Fruit fly (Drosophila melanogaster) whole organism, embryonic: ENCODE measurements around the gene CG33523.

Source experiments
- Bgb ChIP-seq: fragments of 200-800 bp; sonication (Bioruptor generic); IDR thresholded peaks from 2 replicates; pipeline ENCODE4 v1.3.6; 2022; ENCODE audit warnings: missing biosample characterization, missing genetic modification characterization; ENCODE audit not compliant: partially characterized antibody
- Blimp-1 ChIP-seq: fragments of 200-800 bp; sonication (Bioruptor generic); optimal IDR thresholded peaks from 3 replicates; lab custom pipeline; 2018; ENCODE audit warnings: missing biosample characterization, missing genetic modification characterization, mild to moderate bottlenecking, moderate library complexity, missing genetic modification reagents
- CG11695 ChIP-seq: fragments of 200-800 bp; sonication (Bioruptor generic); IDR thresholded peaks from 3 replicates; pipeline ENCODE4 v1.3.6; 2022; ENCODE audit warnings: missing biosample characterization, missing genetic modification characterization
- CG13287 ChIP-seq: fragments of 200-800 bp; sonication (Bioruptor generic); IDR thresholded peaks from 2 replicates; pipeline ENCODE4 v1.3.6; 2022; ENCODE audit warnings: missing biosample characterization, missing genetic modification characterization; ENCODE audit not compliant: partially characterized antibody
- CG14710 ChIP-seq: fragments of 200-800 bp; sonication (Bioruptor generic); optimal IDR thresholded peaks from 3 replicates; lab custom pipeline; 2019; ENCODE audit warnings: missing biosample characterization, mild to moderate bottlenecking, missing genetic modification characterization, moderate library complexity
- CG1529 ChIP-seq: fragments of 200-800 bp; sonication (Bioruptor generic); optimal IDR thresholded peaks from 3 replicates; lab custom pipeline; 2018; ENCODE audit warnings: missing biosample characterization, missing genetic modification characterization
- CG15514 ChIP-seq: fragments of 200-800 bp; sonication (Bioruptor generic); optimal IDR thresholded peaks from 3 replicates; lab custom pipeline; 2017; ENCODE audit warnings: missing biosample characterization, missing genetic modification characterization, mild to moderate bottlenecking, moderate library complexity, missing genetic modification reagents
- CG18476 ChIP-seq: fragments of 200-800 bp; sonication (Bioruptor generic); optimal IDR thresholded peaks from 2 replicates; lab custom pipeline; 2016; ENCODE audit warnings: missing biosample characterization, mild to moderate bottlenecking, missing genetic modification characterization
- CG2116 ChIP-seq: fragments of 200-800 bp; sonication (Bioruptor generic); optimal IDR thresholded peaks from 3 replicates; lab custom pipeline; 2018; ENCODE audit warnings: missing biosample characterization, mild to moderate bottlenecking, missing genetic modification characterization
- CG2712 ChIP-seq: fragments of 200-800 bp; optimal IDR thresholded peaks from 3 replicates; lab custom pipeline; 2019; ENCODE audit warnings: missing biosample characterization, mild to moderate bottlenecking, missing genetic modification characterization, moderate library complexity
- CG3281 ChIP-seq: fragments of 200-800 bp; sonication (Bioruptor generic); optimal IDR thresholded peaks from 3 replicates; lab custom pipeline; 2017; ENCODE audit warnings: missing biosample characterization, mild to moderate bottlenecking, missing genetic modification characterization
- CG33213 ChIP-seq: fragments of 200-800 bp; sonication (Bioruptor generic); optimal IDR thresholded peaks from 3 replicates; lab custom pipeline; 2016; ENCODE audit warnings: missing biosample characterization, missing genetic modification characterization
- CG4617 ChIP-seq: fragments of 200-800 bp; sonication (Bioruptor generic); optimal IDR thresholded peaks from 3 replicates; lab custom pipeline; 2016; ENCODE audit warnings: missing biosample characterization, missing genetic modification characterization, borderline replicate concordance
- CG6791 ChIP-seq: fragments of 200-800 bp; sonication (Bioruptor generic); IDR thresholded peaks from 3 replicates; pipeline ENCODE4 v1.3.6; 2022; ENCODE audit warnings: missing biosample characterization, missing genetic modification characterization; ENCODE audit not compliant: partially characterized antibody
- CG7928 ChIP-seq: fragments of 200-800 bp; sonication (Bioruptor generic); optimal IDR thresholded peaks from 2 replicates; lab custom pipeline; 2017; ENCODE audit warnings: missing biosample characterization, mild to moderate bottlenecking, missing genetic modification characterization
- CG9797 ChIP-seq: fragments of 200-800 bp; sonication (Bioruptor generic); optimal IDR thresholded peaks from 3 replicates; lab custom pipeline; 2018; ENCODE audit warnings: missing biosample characterization, mild to moderate bottlenecking, missing genetic modification characterization
- Dll ChIP-seq: fragments of 200-800 bp; sonication (Bioruptor generic); IDR thresholded peaks from 4 replicates; pipeline ENCODE4 v1.3.6; 2022; ENCODE audit warnings: missing biosample characterization, missing genetic modification characterization; ENCODE audit not compliant: partially characterized antibody
- Dp ChIP-seq: fragments of 200-800 bp; sonication (Bioruptor generic); optimal IDR thresholded peaks from 2 replicates; lab custom pipeline; 2018; ENCODE audit warnings: missing biosample characterization, mild to moderate bottlenecking, missing genetic modification characterization, moderate library complexity
- E2f1 ChIP-seq: fragments of 200-800 bp; sonication (Bioruptor generic); IDR thresholded peaks from 2 replicates; pipeline ENCODE4 v1.3.6; 2022; ENCODE audit warnings: missing biosample characterization, missing genetic modification characterization
- Elba2 ChIP-seq: fragments of 200-800 bp; sonication (Bioruptor generic); optimal IDR thresholded peaks from 3 replicates; lab custom pipeline; 2016; ENCODE audit warnings: missing biosample characterization, missing genetic modification characterization
- H15 ChIP-seq: fragments of 200-800 bp; sonication (Bioruptor generic); IDR thresholded peaks from 3 replicates; pipeline ENCODE4 v1.3.6; 2022; ENCODE audit warnings: missing biosample characterization, missing genetic modification characterization
- Hmr ChIP-seq: fragments of 200-800 bp; sonication (Bioruptor generic); optimal IDR thresholded peaks from 3 replicates; lab custom pipeline; 2017; ENCODE audit warnings: mild to moderate bottlenecking, missing biosample characterization, missing genetic modification reagents, missing genetic modification characterization
- MBD-R2 ChIP-seq: fragments of 200-800 bp; sonication (Bioruptor generic); IDR thresholded peaks from 2 replicates; pipeline ENCODE4 v1.3.6; 2022; ENCODE audit warnings: missing biosample characterization, missing genetic modification characterization
- MESR4 ChIP-seq: fragments of 200-800 bp; sonication (Bioruptor generic); optimal IDR thresholded peaks from 2 replicates; lab custom pipeline; 2018; ENCODE audit warnings: missing biosample characterization, mild to moderate bottlenecking, missing genetic modification characterization, moderate library complexity
- MTF-1 ChIP-seq: fragments of 200-800 bp; sonication (Bioruptor generic); optimal IDR thresholded peaks from 2 replicates; lab custom pipeline; 2018; ENCODE audit warnings: missing biosample characterization, mild to moderate bottlenecking, missing genetic modification characterization, borderline replicate concordance
- Med ChIP-seq: fragments of 200-800 bp; sonication (Bioruptor generic); peaks from one replicate; lab custom pipeline; 2016; ENCODE audit warnings: missing biosample characterization, missing genetic modification characterization, mild to moderate bottlenecking, inconsistent platforms, moderate library complexity
- Oaz ChIP-seq: fragments of 200-800 bp; sonication (Bioruptor generic); IDR thresholded peaks from 2 replicates; pipeline ENCODE4 v1.3.6; 2022; ENCODE audit warnings: missing biosample characterization, missing genetic modification characterization
- Oli ChIP-seq: fragments of 200-800 bp; sonication (Bioruptor generic); optimal IDR thresholded peaks from 2 replicates; lab custom pipeline; 2018; ENCODE audit warnings: missing biosample characterization, mild to moderate bottlenecking, missing genetic modification characterization, moderate library complexity
- Opbp ChIP-seq: fragments of 200-800 bp; sonication (Bioruptor generic); IDR thresholded peaks from 3 replicates; pipeline ENCODE4 v1.3.6; 2022; ENCODE audit warnings: missing biosample characterization, missing genetic modification characterization; ENCODE audit not compliant: partially characterized antibody
- Scr ChIP-seq: fragments of 200-800 bp; sonication (Bioruptor generic); IDR thresholded peaks from 2 replicates; pipeline ENCODE4 v1.3.6; 2022; ENCODE audit warnings: missing biosample characterization, missing genetic modification characterization; ENCODE audit not compliant: partially characterized antibody
- Sry-δ ChIP-seq: fragments of 200-800 bp; sonication (Bioruptor generic); optimal IDR thresholded peaks from 2 replicates; lab custom pipeline; 2016; ENCODE audit warnings: missing biosample characterization, missing genetic modification characterization
- Tbp ChIP-seq: fragments of >200 bp; optimal IDR thresholded peaks from 2 replicates; lab custom pipeline; 2018; ENCODE audit warnings: missing biosample characterization, missing genetic modification characterization
- amos ChIP-seq: fragments of 200-800 bp; sonication (Bioruptor generic); IDR thresholded peaks from 2 replicates; pipeline ENCODE4 v1.3.6; 2022; ENCODE audit warnings: missing biosample characterization, missing genetic modification characterization; ENCODE audit not compliant: partially characterized antibody
- bbx ChIP-seq: fragments of 200-800 bp; sonication (Bioruptor generic); IDR thresholded peaks from 2 replicates; pipeline ENCODE4 v1.3.6; 2022; ENCODE audit warnings: missing biosample characterization, missing genetic modification characterization; ENCODE audit not compliant: partially characterized antibody
- corto ChIP-seq: fragments of 200-800 bp; sonication (Bioruptor generic); optimal IDR thresholded peaks from 2 replicates; lab custom pipeline; 2016; ENCODE audit warnings: missing biosample characterization, mild to moderate bottlenecking, missing genetic modification characterization, moderate library complexity
- dimm ChIP-seq: fragments of 200-800 bp; sonication (Bioruptor generic); IDR thresholded peaks from 2 replicates; pipeline ENCODE4 v1.3.6; 2022; ENCODE audit warnings: missing biosample characterization, missing genetic modification characterization
- ftz-f1 ChIP-seq: fragments of 200-800 bp; sonication (Bioruptor generic); optimal IDR thresholded peaks from 2 replicates; lab custom pipeline; 2016; ENCODE audit warnings: missing biosample characterization, missing genetic modification characterization
- fu2 ChIP-seq: fragments of 200-800 bp; sonication (Bioruptor generic); optimal IDR thresholded peaks from 2 replicates; lab custom pipeline; 2016; ENCODE audit warnings: missing biosample characterization, missing genetic modification characterization
- gcm ChIP-seq: fragments of 200-800 bp; sonication (Bioruptor generic); optimal IDR thresholded peaks from 2 replicates; lab custom pipeline; 2019; ENCODE audit warnings: missing biosample characterization, mild to moderate bottlenecking, missing genetic modification characterization, moderate library complexity
- gfzf ChIP-seq: fragments of 200-800 bp; sonication (Bioruptor generic); optimal IDR thresholded peaks from 2 replicates; lab custom pipeline; 2016; ENCODE audit warnings: missing biosample characterization, mild to moderate bottlenecking, missing genetic modification characterization, moderate library complexity
- grau ChIP-seq: fragments of 200-800 bp; optimal IDR thresholded peaks from 3 replicates; lab custom pipeline; 2019; ENCODE audit warnings: missing biosample characterization, mild to moderate bottlenecking, missing genetic modification characterization, moderate library complexity
- hkb ChIP-seq, 2 experiments: fragments of 200-800 bp in 1 of 2; fragments of >200 bp in 1 of 2; sonication (Bioruptor generic) in 1 of 2; IDR thresholded peaks in 1 of 2; optimal IDR thresholded peaks in 1 of 2; 2 replicates each; pipeline versions ENCODE4 v1.3.6 to Lab custom; 2017 to 2022; ENCODE audit warnings: missing biosample characterization in 1 of 2, missing genetic modification characterization in 1 of 2
- hth ChIP-seq: fragments of >200 bp; optimal IDR thresholded peaks from 2 replicates; lab custom pipeline; 2017; ENCODE audit warnings: inconsistent platforms
- nerfin-2 ChIP-seq: fragments of 200-800 bp; sonication (Bioruptor generic); IDR thresholded peaks from 2 replicates; pipeline ENCODE4 v1.3.6; 2022; ENCODE audit warnings: missing biosample characterization, missing genetic modification characterization; ENCODE audit not compliant: partially characterized antibody
- pita ChIP-seq: fragments of 200-800 bp; sonication (Bioruptor generic); optimal IDR thresholded peaks from 2 replicates; lab custom pipeline; 2017; ENCODE audit warnings: missing biosample characterization, mild to moderate bottlenecking, missing genetic modification characterization
- stwl ChIP-seq: fragments of 200-800 bp; sonication (Bioruptor generic); optimal IDR thresholded peaks from 3 replicates; lab custom pipeline; 2018; ENCODE audit warnings: missing biosample characterization, mild to moderate bottlenecking, missing genetic modification characterization, moderate library complexity
- trem ChIP-seq: fragments of 200-800 bp; optimal IDR thresholded peaks from 3 replicates; lab custom pipeline; 2019; ENCODE audit warnings: missing biosample characterization, mild to moderate bottlenecking, missing genetic modification characterization, moderate library complexity
- unc-4 ChIP-seq: fragments of 200-800 bp; sonication (Bioruptor generic); IDR thresholded peaks from 2 replicates; pipeline ENCODE4 v1.3.6; 2022; ENCODE audit warnings: missing biosample characterization, missing genetic modification characterization; ENCODE audit not compliant: partially characterized antibody

The CG33523 gene

DNA sequence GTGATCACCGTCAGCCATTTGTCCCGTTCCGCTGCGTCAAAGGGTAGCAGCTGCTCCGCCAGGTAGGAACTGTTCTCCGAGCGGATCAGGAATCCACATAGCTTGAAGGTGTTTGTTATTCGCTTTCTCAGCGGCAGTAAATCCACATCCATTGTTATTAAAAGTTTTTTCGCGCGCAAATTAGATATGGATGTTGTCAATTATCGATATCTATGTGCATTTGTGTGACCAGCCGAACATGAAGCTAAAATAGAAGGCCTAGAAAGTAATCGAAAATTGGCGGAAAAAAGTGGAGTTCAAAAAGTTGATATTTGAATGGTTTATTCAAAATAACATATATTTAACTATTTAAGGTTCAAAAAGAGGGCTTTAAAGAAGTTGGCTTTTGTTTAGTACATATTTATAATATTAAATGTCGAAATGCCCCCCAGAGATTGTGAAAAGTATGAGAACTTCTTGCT is 26.4 kb upstream of the CG33523 start, which contains the start of the genes PolE2 and CG5592 (continued):
- TF ChIP-seq nerfin-2 (GFP tag; lab: Robert Waterston, UW) (0 out of 2 replicates have a peak, but pooled peaks have one; percentile 22), E2f1 (peak; percentile 83), fu2 (GFP tag; lab: Kevin White, UChicago) (no peak), dimm (no peak), ftz-f1 (no peak), amos (peak; percentile 26; the same call in 1 of the 2 replicates), Opbp (GFP tag; lab: Robert Waterston, UW) (peak; percentile 9; the same call in 1 of the 3 replicates), Hmr (no peak), gfzf (GFP tag; lab: Kevin White, UChicago) (peak; percentile 76), CG15514 (GFP tag; lab: Kevin White, UChicago) (peak; percentile 22), CG14710 (tag; lab: Kevin White, UChicago) (peak; percentile 14), CG3281 (GFP tag; lab: Kevin White, UChicago) (no peak), Oaz (no peak), Med (GFP tag; lab: Kevin White, UChicago) (peak; percentile 42), grau (no peak), Sry-δ (peak; percentile 87), MTF-1 (GFP tag; lab: Kevin White, UChicago) (no peak), Oli (no peak), H15 (GFP tag; lab: Robert Waterston, UW) (no peak), stwl (tag; lab: Kevin White, UChicago) (peak; percentile 52), Dp (GFP tag; lab: Kevin White, UChicago) (peak; percentile 99), CG1529 (GFP tag; lab: Kevin White, UChicago) (no peak), hth (lab: Kevin White, UChicago) (no peak), bbx (GFP tag; lab: Robert Waterston, UW) (peak; percentile 50), corto (GFP tag; lab: Kevin White, UChicago) (no peak), gcm (GFP tag; lab: Kevin White, UChicago) (no peak), CG6791 (GFP tag; lab: Robert Waterston, UW) (0 out of 3 replicates have a peak, but pooled peaks have one; percentile 28), CG11695 (GFP tag; lab: Robert Waterston, UW) (no peak), unc-4 (GFP tag; lab: Robert Waterston, UW) (peak; percentile 58), CG2116 (GFP tag; lab: Kevin White, UChicago) (peak; percentile 83), CG18476 (GFP tag; lab: Kevin White, UChicago) (no peak), Bgb (GFP tag; lab: Robert Waterston, UW) (peak; percentile 45; the same call in 1 of the 2 replicates)

DNA sequence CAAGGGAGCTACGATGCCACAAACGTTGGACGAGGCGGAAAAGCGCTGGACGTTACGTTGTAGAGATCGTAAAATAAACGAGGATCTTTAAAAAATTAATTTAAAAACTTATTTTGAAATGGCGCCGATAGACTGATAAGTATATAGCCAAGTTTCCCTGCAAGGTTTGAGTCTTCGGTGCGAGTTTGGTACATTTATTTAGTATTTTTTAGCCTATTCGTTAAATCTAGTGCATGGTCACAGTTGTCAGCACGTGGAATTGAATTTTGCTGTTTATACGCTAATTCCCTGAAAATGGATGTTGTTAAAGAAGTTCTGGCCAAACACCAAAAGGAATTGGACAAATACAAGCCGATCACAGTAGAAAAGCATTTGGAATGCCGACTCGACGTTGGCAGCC is 24.4 kb upstream of the CG33523 start, which contains the start of gene CG32409:
TSS of gene CG32409 (plus strand) at position 224 of the 400 bp plus-strand sequence.
- TF ChIP-seq stwl (tag; lab: Kevin White, UChicago) (peak; percentile 53), Blimp-1 (no peak), trem (tag; lab: Kevin White, UChicago) (peak; percentile 58), CG33213 (peak; percentile 22), gfzf (GFP tag; lab: Kevin White, UChicago) (peak; percentile 97), CG13287 (GFP tag; lab: Robert Waterston, UW) (peak; percentile 38; the same call in 1 of the 2 replicates), pita (GFP tag; lab: Kevin White, UChicago) (peak; percentile 68), CG4617 (GFP tag; lab: Kevin White, UChicago) (peak; percentile 28), CG9797 (GFP tag; lab: Kevin White, UChicago) (peak; percentile 80), Elba2 (GFP tag; lab: Kevin White, UChicago) (no peak), Scr (GFP tag; lab: Robert Waterston, UW) (0 out of 2 replicates have a peak, but pooled peaks have one; percentile 17), CG2712 (peak; percentile 47), Dll (GFP tag; lab: Robert Waterston, UW) (0 out of 4 replicates have a peak, but pooled peaks have one; percentile 35), MBD-R2 (GFP tag; lab: Robert Waterston, UW) (peak; percentile 70), hkb (optimal IDR thresholded peaks at IDR 0.05; lab: Kevin White, UChicago) (peak; percentile 47), hkb (GFP tag; IDR thresholded peaks at IDR 0.05; lab: Robert Waterston, UW) (no peak), MESR4 (GFP tag; lab: Kevin White, UChicago) (peak; percentile 54), Bgb (GFP tag; lab: Robert Waterston, UW) (peak; percentile 37; the same call in 1 of the 2 replicates), CG7928 (no peak), Tbp (GFP tag; lab: Kevin White, UChicago) (no peak)
